Worm (Caenorhabditis elegans) whole organism, late embryonic: Measurements from ENCODE around the gene cul-6.

Experiments used
- ama-1 ChIP-seq: fragments of 150-350 bp; optimal IDR thresholded peaks from 2 replicates; lab custom pipeline; 2014
- ceh-19 ChIP-seq: fragments of 200-800 bp; sonication (Bioruptor generic); optimal IDR thresholded peaks from 2 replicates; lab custom pipeline; 2018; ENCODE audit warnings: mild to moderate bottlenecking, missing genetic modification characterization, missing compliant biosample characterization
- ceh-2 ChIP-seq: sonication (generic microtip); optimal IDR thresholded peaks from 2 replicates; lab custom pipeline; 2016; ENCODE audit warnings: missing genotype, missing genetic modification characterization, missing compliant biosample characterization
- ceh-30 ChIP-seq: fragments of 150-350 bp; optimal IDR thresholded peaks from 2 replicates; lab custom pipeline; 2014; ENCODE audit warnings: missing biosample characterization, missing genetic modification characterization
- ceh-9 ChIP-seq: sonication (generic microtip); optimal IDR thresholded peaks from 2 replicates; lab custom pipeline; 2016; ENCODE audit warnings: mild to moderate bottlenecking, missing genetic modification characterization, inconsistent platforms, missing compliant biosample characterization
- elt-4 ChIP-seq: sonication (generic microtip); optimal IDR thresholded peaks from 2 replicates; lab custom pipeline; 2016; ENCODE audit warnings: missing genetic modification characterization, missing compliant biosample characterization
- hlh-15 ChIP-seq: sonication (generic microtip); optimal IDR thresholded peaks from 2 replicates; lab custom pipeline; 2016; ENCODE audit warnings: missing genetic modification characterization, missing compliant biosample characterization
- pha-4 ChIP-seq: fragments of 150-350 bp; optimal IDR thresholded peaks from 2 replicates; lab custom pipeline; 2018; ENCODE audit warnings: missing biosample characterization, missing genetic modification reagents, missing genetic modification characterization
- rnt-1 ChIP-seq: sonication (generic microtip); optimal IDR thresholded peaks from 2 replicates; lab custom pipeline; 2016; ENCODE audit warnings: missing genetic modification characterization, missing compliant biosample characterization
- sox-4 ChIP-seq: sonication (generic microtip); optimal IDR thresholded peaks from 2 replicates; lab custom pipeline; 2017; ENCODE audit warnings: mild to moderate bottlenecking, missing genetic modification characterization, inconsistent platforms, missing compliant biosample characterization
- syd-9 ChIP-seq: sonication (generic microtip); optimal IDR thresholded peaks from 2 replicates; lab custom pipeline; 2016; ENCODE audit warnings: mild to moderate bottlenecking, missing genetic modification characterization, moderate library complexity, missing compliant biosample characterization
- tbx-7 ChIP-seq: sonication (generic microtip); optimal IDR thresholded peaks from 2 replicates; lab custom pipeline; 2016; ENCODE audit warnings: missing genotype, missing genetic modification characterization, missing compliant biosample characterization

DNA sequence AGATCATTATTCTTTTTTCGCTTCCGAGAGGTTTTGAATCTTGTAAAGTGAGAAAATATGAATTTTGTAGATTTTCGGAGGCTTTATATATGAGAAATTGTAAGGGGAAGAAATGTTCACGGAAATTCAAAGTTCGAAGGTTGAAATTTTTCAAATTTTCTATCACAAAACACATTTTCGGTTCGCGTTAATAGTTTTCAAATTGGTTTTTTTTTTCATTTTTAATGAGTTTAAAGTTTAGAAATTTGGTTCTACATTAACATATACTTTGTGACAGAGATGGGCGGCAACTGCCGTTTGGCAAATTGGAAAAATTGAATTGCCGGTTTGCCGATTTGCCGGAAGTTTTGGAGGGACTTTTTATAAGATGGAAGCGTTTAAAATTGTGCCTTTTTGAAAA, 19.2 kb downstream of the cul-6 start, which contains the start of gene K08E7.4:
- TF ChIP-seq elt-4 (tag; lab: Kevin White, UChicago) = no peak
- no peak for TF ChIP-seq hlh-15 (tag; lab: Kevin White, UChicago)
- no peak for TF ChIP-seq rnt-1 (tag; lab: Kevin White, UChicago)
- TF ChIP-seq ceh-2 (tag; lab: Kevin White, UChicago) = no peak
- no peak for TF ChIP-seq ceh-19 (GFP tag; lab: Kevin White, UChicago)
- no peak for TF ChIP-seq tbx-7 (tag; lab: Kevin White, UChicago)
- TF ChIP-seq ceh-30 (tag; lab: Kevin White, UChicago) = no peak
- TF ChIP-seq sox-4 (tag; lab: Kevin White, UChicago) = no peak
- TF ChIP-seq pha-4 (tag; lab: Kevin White, UChicago) = no peak
- TF ChIP-seq ama-1 (lab: Kevin White, UChicago) = no peak
- TF ChIP-seq syd-9 (tag; lab: Kevin White, UChicago) = no peak
- TF ChIP-seq ceh-9 (tag; lab: Kevin White, UChicago) = no peak
